Worm (Caenorhabditis elegans) whole organism, young adult: ENCODE data around the gene C05B5.17.

Source experiments
- B0035.1 ChIP-seq: sonication (generic microtip); optimal IDR thresholded peaks from 2 replicates; lab custom pipeline; 2016; ENCODE audit warnings: missing genetic modification characterization, mild to moderate bottlenecking, missing compliant biosample characterization, missing genotype, missing genetic modification reagents
- B0261.1 ChIP-seq: sonication (generic microtip); optimal IDR thresholded peaks from 2 replicates; lab custom pipeline; 2016; ENCODE audit warnings: mild to moderate bottlenecking, missing genetic modification characterization, moderate library complexity, missing compliant biosample characterization
- F23B12.7 ChIP-seq: sonication (generic microtip); optimal IDR thresholded peaks from 2 replicates; lab custom pipeline; 2017; ENCODE audit warnings: missing genetic modification characterization, mild to moderate bottlenecking, missing compliant biosample characterization, antibody characterized with exemption, moderate library complexity; ENCODE audit not compliant: insufficient read depth
- F39B2.1 ChIP-seq: fragments of 200-800 bp; sonication (Bioruptor generic); IDR thresholded peaks from 2 replicates; pipeline ENCODE4 v1.3.6; 2022; ENCODE audit warnings: missing genetic modification reagents, missing genetic modification characterization, missing compliant biosample characterization
- F52B5.7 ChIP-seq: sonication (generic microtip); optimal IDR thresholded peaks from 2 replicates; lab custom pipeline; 2016; ENCODE audit warnings: mild to moderate bottlenecking, missing genetic modification characterization, missing compliant biosample characterization
- T07F8.4 ChIP-seq: sonication (generic microtip); optimal IDR thresholded peaks from 2 replicates; lab custom pipeline; 2016; ENCODE audit warnings: mild to moderate bottlenecking, missing genetic modification characterization, moderate library complexity, missing compliant biosample characterization
- T26A5.8 ChIP-seq: sonication (generic microtip); optimal IDR thresholded peaks from 2 replicates; lab custom pipeline; 2016; ENCODE audit warnings: missing genetic modification characterization, missing compliant biosample characterization
- Y53F4B.3 ChIP-seq: fragments of 200-800 bp; sonication (Bioruptor generic); IDR thresholded peaks from 2 replicates; pipeline ENCODE4 v1.3.6; 2022; ENCODE audit warnings: missing genetic modification reagents, missing genetic modification characterization, missing compliant biosample characterization
- akir-1 ChIP-seq: fragments of 200-800 bp; sonication (Bioruptor generic); optimal IDR thresholded peaks from 2 replicates; lab custom pipeline; 2018; ENCODE audit warnings: mild to moderate bottlenecking, missing genetic modification characterization, moderate library complexity, missing compliant biosample characterization
- ama-1 ChIP-seq, 3 experiments: fragments of 150-350 bp in 1 of 3; sonication (generic microtip) in 2 of 3; optimal IDR thresholded peaks; 2 replicates each; lab custom pipeline; 2014 to 2018; ENCODE audit warnings: missing biosample characterization in 2 of 3, missing genetic modification characterization in 2 of 3, missing genetic modification reagents in 2 of 3
- atf-7 ChIP-seq: sonication (generic microtip); optimal IDR thresholded peaks from 2 replicates; lab custom pipeline; 2017; ENCODE audit warnings: mild to moderate bottlenecking, missing genetic modification characterization, missing compliant biosample characterization
- attf-3 ChIP-seq: fragments of 200-800 bp; sonication (Bioruptor generic); conservative IDR thresholded peaks from 2 replicates; pipeline ENCODE4 v1.3.6; 2022; ENCODE audit warnings: missing genetic modification reagents, missing genetic modification characterization, missing compliant biosample characterization
- attf-5 ChIP-seq: fragments of 200-800 bp; sonication (Bioruptor generic); optimal IDR thresholded peaks from 2 replicates; lab custom pipeline; 2018; ENCODE audit warnings: mild to moderate bottlenecking, missing genetic modification characterization, missing compliant biosample characterization
- ceh-27 ChIP-seq: fragments of 200-800 bp; sonication (Bioruptor generic); optimal IDR thresholded peaks from 2 replicates; lab custom pipeline; 2018; ENCODE audit warnings: mild to moderate bottlenecking, missing genetic modification characterization, moderate library complexity, missing compliant biosample characterization
- ceh-40 ChIP-seq: fragments of 200-800 bp; sonication (Bioruptor generic); IDR thresholded peaks from 2 replicates; pipeline ENCODE4 v1.3.6; 2022; ENCODE audit warnings: missing genetic modification characterization, missing compliant biosample characterization
- chd-7 ChIP-seq: sonication (generic microtip); optimal IDR thresholded peaks from 2 replicates; lab custom pipeline; 2016; ENCODE audit warnings: mild to moderate bottlenecking, missing genetic modification characterization, moderate library complexity, missing compliant biosample characterization
- dox-1 ChIP-seq: fragments of 200-800 bp; sonication (Bioruptor generic); IDR thresholded peaks from 2 replicates; pipeline ENCODE4 v1.3.6; 2022; ENCODE audit warnings: missing genetic modification reagents, missing genetic modification characterization, missing compliant biosample characterization
- dpff-1 ChIP-seq: sonication (generic microtip); optimal IDR thresholded peaks from 2 replicates; lab custom pipeline; 2017; ENCODE audit warnings: mild to moderate bottlenecking, missing genetic modification characterization, missing compliant biosample characterization
- egl-44 ChIP-seq: fragments of 200-800 bp; sonication (Bioruptor generic); IDR thresholded peaks from 2 replicates; pipeline ENCODE4 v1.3.6; 2022; ENCODE audit warnings: missing genetic modification reagents, missing genetic modification characterization, missing compliant biosample characterization
- gei-17 ChIP-seq: fragments of 200-800 bp; sonication (Bioruptor generic); optimal IDR thresholded peaks from 2 replicates; lab custom pipeline; 2018; ENCODE audit warnings: mild to moderate bottlenecking, missing genetic modification characterization, missing compliant biosample characterization
- him-1 ChIP-seq: sonication (generic microtip); optimal IDR thresholded peaks from 2 replicates; lab custom pipeline; 2016; ENCODE audit warnings: missing genotype, missing genetic modification reagents, missing genetic modification characterization, missing compliant biosample characterization
- hrde-1 ChIP-seq: sonication (generic microtip); optimal IDR thresholded peaks from 2 replicates; lab custom pipeline; 2016; ENCODE audit warnings: missing genetic modification characterization, mild to moderate bottlenecking, missing compliant biosample characterization, moderate library complexity, missing genotype, missing genetic modification reagents, borderline replicate concordance
- let-607 ChIP-seq, 2 experiments: fragments of 200-800 bp in 1 of 2; sonication (Bioruptor generic) in 1 of 2; sonication (generic microtip) in 1 of 2; optimal IDR thresholded peaks; 2 replicates each; lab custom pipeline; 2016 to 2018; ENCODE audit warnings: mild to moderate bottlenecking in 2 of 2, missing compliant biosample characterization in 2 of 2, missing genetic modification characterization in 2 of 2, moderate library complexity in 2 of 2, missing genotype in 1 of 2
- lin-54 ChIP-seq: fragments of 200-800 bp; sonication (Bioruptor generic); optimal IDR thresholded peaks from 2 replicates; lab custom pipeline; 2018; ENCODE audit warnings: mild to moderate bottlenecking, missing genetic modification characterization, missing compliant biosample characterization
- lsl-1 ChIP-seq: fragments of 200-800 bp; sonication (Bioruptor generic); optimal IDR thresholded peaks from 2 replicates; lab custom pipeline; 2018; ENCODE audit warnings: mild to moderate bottlenecking, missing genetic modification characterization, moderate library complexity, missing compliant biosample characterization
- mcd-1 ChIP-seq: fragments of 200-800 bp; sonication (Bioruptor generic); IDR thresholded peaks from 2 replicates; pipeline ENCODE4 v1.3.6; 2022; ENCODE audit warnings: missing genetic modification reagents, missing genetic modification characterization, missing compliant biosample characterization
- mes-4 ChIP-seq: sonication (generic microtip); optimal IDR thresholded peaks from 2 replicates; lab custom pipeline; 2016; ENCODE audit warnings: missing genotype, missing genetic modification characterization, missing compliant biosample characterization
- nfyb-1 ChIP-seq: fragments of 200-800 bp; sonication (Bioruptor generic); IDR thresholded peaks from 2 replicates; pipeline ENCODE4 v1.3.6; 2022; ENCODE audit warnings: missing genetic modification reagents, missing genetic modification characterization, missing compliant biosample characterization
- nhr-90 ChIP-seq: sonication (generic microtip); optimal IDR thresholded peaks from 2 replicates; lab custom pipeline; 2016; ENCODE audit warnings: missing genotype, mild to moderate bottlenecking, missing genetic modification characterization, missing compliant biosample characterization
- rec-8 ChIP-seq, 2 experiments: sonication (generic microtip); optimal IDR thresholded peaks; 2 replicates each; lab custom pipeline; 2016; ENCODE audit warnings: mild to moderate bottlenecking in 2 of 2, missing genetic modification characterization in 2 of 2, missing genetic modification reagents in 2 of 2, missing genotype in 2 of 2, missing biosample characterization in 1 of 2, missing compliant biosample characterization in 1 of 2, moderate library complexity in 1 of 2
- sea-2 ChIP-seq: fragments of 200-800 bp; sonication (Bioruptor generic); IDR thresholded peaks from 2 replicates; pipeline ENCODE4 v1.3.6; 2022; ENCODE audit warnings: missing genetic modification characterization, missing compliant biosample characterization
- tbx-9 ChIP-seq: sonication (generic microtip); optimal IDR thresholded peaks from 2 replicates; lab custom pipeline; 2016; ENCODE audit warnings: borderline replicate concordance, missing genetic modification characterization, inconsistent platforms, missing compliant biosample characterization
- tlf-1 ChIP-seq: fragments of 200-800 bp; sonication (Bioruptor generic); optimal IDR thresholded peaks from 2 replicates; lab custom pipeline; 2018; ENCODE audit warnings: mild to moderate bottlenecking, missing genetic modification characterization, missing compliant biosample characterization
- unc-130 ChIP-seq: sonication (generic microtip); optimal IDR thresholded peaks from 2 replicates; lab custom pipeline; 2016; ENCODE audit warnings: missing genetic modification reagents, missing genetic modification characterization, missing compliant biosample characterization
- xnd-1 ChIP-seq: sonication (generic microtip); optimal IDR thresholded peaks from 2 replicates; lab custom pipeline; 2016; ENCODE audit warnings: missing genotype, missing genetic modification reagents, missing genetic modification characterization, missing compliant biosample characterization
- ztf-25 ChIP-seq: fragments of 200-800 bp; sonication (Bioruptor generic); IDR thresholded peaks from 2 replicates; pipeline ENCODE4 v1.3.6; 2022; ENCODE audit warnings: missing genetic modification reagents, missing genetic modification characterization, missing compliant biosample characterization
- ztf-26 ChIP-seq: sonication (generic microtip); optimal IDR thresholded peaks from 2 replicates; lab custom pipeline; 2017; ENCODE audit warnings: missing genetic modification characterization, missing compliant biosample characterization
- ztf-28 ChIP-seq: fragments of 200-800 bp; sonication (Bioruptor generic); IDR thresholded peaks from 2 replicates; pipeline ENCODE4 v1.3.6; 2022; ENCODE audit warnings: missing genetic modification reagents, missing genetic modification characterization, missing compliant biosample characterization
- ztf-3 ChIP-seq: fragments of 200-800 bp; sonication (Bioruptor generic); optimal IDR thresholded peaks from 2 replicates; lab custom pipeline; 2018; ENCODE audit warnings: mild to moderate bottlenecking, missing genetic modification characterization, missing compliant biosample characterization
- ztf-6 ChIP-seq: fragments of 200-800 bp; sonication (Bioruptor generic); IDR thresholded peaks from 2 replicates; pipeline ENCODE4 v1.3.6; 2022; ENCODE audit warnings: missing genetic modification reagents, missing genetic modification characterization, missing compliant biosample characterization

C05B5.17 gene

DNA sequence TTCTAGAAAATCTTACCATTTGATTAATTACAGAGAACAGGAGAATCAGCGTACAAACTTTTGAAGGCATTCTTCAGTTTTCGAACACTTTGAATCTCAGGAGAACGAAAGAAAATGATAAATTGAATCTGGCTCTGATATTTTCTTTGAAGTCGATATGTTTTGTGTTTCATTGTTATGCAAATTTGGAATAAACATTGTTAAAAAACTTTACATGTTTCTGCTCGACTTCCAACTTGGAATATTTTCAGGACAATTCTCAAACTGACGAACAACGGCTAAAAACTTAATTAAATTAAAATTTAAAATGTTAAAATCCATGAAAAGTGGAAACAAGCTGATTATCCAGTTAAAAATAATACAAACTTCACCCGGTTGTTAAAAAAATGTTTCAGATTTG, 10.8 kb downstream of the C05B5.17 start, which contains the start of gene C05B5.1:
Gene C05B5.1 (minus strand): TSS at position 101 of the 400 bp plus-strand sequence.
- no peak for TF ChIP-seq F52B5.7 (tag; lab: Kevin White, UChicago)
- no peak for TF ChIP-seq nhr-90 (tag; lab: Kevin White, UChicago)
- no peak for TF ChIP-seq ztf-26 (tag; lab: Kevin White, UChicago)
- no peak for TF ChIP-seq egl-44 (GFP tag; lab: Robert Waterston, UW)
- TF ChIP-seq tlf-1 (GFP tag; lab: Kevin White, UChicago), result no peak
- TF ChIP-seq chd-7 (tag; lab: Kevin White, UChicago), result no peak
- no peak for TF ChIP-seq lsl-1 (GFP tag; lab: Kevin White, UChicago)
- no peak for TF ChIP-seq T26A5.8 (tag; lab: Kevin White, UChicago)
- TF ChIP-seq tbx-9 (tag; lab: Kevin White, UChicago), result no peak
- TF ChIP-seq F23B12.7, result no peak
- no peak for TF ChIP-seq ama-1 (optimal IDR thresholded peaks at IDR 0.05; lab: Kevin White, UChicago)
- no peak for TF ChIP-seq ama-1 (GFP tag; optimal IDR thresholded peaks at IDR 0.05; lab: Kevin White, UChicago)
- no peak for TF ChIP-seq unc-130 (GFP tag; lab: Kevin White, UChicago)
- TF ChIP-seq him-1, result no peak
- no peak for TF ChIP-seq nfyb-1 (GFP tag; lab: Robert Waterston, UW)
- no peak for TF ChIP-seq sea-2 (GFP tag; lab: Robert Waterston, UW)
- TF ChIP-seq rec-8 (tag; optimal IDR thresholded peaks at IDR 0.05; lab: Kevin White, UChicago), result no peak

DNA sequence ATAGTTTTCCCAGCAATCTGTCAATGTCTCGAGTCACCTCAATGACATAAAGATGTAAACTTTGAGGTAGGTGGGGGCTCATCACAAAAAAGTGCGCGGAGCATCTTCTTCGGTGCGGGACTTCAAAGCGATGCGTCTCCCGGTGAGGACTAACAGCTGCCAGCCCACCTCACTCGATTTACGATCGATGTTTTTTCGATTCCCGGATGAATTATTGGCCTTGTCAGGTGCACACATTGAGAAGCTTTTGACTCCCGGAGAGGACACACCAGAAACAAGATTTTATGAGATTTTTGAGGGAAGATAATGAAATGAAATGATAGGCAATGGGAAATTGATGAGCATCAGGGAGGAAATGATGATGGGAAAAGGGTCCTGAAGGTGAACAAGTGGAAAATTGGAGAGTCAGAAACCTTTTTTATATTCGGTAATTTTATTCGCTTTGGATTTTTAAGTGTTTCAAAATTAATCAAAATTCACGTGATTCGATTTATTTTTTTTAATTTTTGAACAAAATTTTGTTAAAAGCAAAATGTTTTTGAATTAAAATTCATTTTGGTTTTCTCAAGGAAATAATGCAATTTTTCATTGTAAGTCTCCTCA, 12.2 kb downstream of the C05B5.17 start, which contains the start of gene C05B5.12:
Gene C05B5.12 (plus strand): TSS at position 553 of the 603 bp plus-strand sequence.
- TF ChIP-seq B0035.1 (tag; lab: Kevin White, UChicago) (no peak), ztf-28 (GFP tag; lab: Robert Waterston, UW) (no peak), mcd-1 (GFP tag; lab: Robert Waterston, UW) (no peak)

DNA sequence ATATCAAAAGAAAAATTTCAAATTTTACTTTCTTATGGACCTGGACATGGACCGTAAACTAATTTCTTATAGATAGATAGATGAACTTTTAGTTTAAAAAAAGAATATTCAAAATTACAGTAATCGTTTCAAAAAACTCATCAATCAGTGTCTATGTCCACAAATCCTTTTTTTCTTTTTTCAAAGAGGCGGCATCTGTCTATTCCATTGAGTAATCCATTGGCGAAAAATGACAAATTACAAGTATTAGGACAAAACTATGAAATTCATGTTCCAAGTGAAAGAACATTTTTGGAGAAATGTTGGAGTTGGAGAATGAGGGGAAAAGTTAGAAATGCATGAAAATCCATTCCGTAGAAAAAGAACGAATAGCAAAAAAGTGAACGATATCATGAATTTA, 13.6 kb downstream of the C05B5.17 start:
- TF ChIP-seq Y53F4B.3 (GFP tag; lab: Robert Waterston, UW), result no peak
- no peak for TF ChIP-seq xnd-1 (tag; lab: Kevin White, UChicago)
- no peak for TF ChIP-seq hrde-1 (tag; lab: Kevin White, UChicago)
- no peak for TF ChIP-seq ceh-27 (GFP tag; lab: Kevin White, UChicago)
- no peak for TF ChIP-seq mes-4 (tag; lab: Kevin White, UChicago)
- TF ChIP-seq ceh-40 (GFP tag; lab: Robert Waterston, UW), result no peak

DNA sequence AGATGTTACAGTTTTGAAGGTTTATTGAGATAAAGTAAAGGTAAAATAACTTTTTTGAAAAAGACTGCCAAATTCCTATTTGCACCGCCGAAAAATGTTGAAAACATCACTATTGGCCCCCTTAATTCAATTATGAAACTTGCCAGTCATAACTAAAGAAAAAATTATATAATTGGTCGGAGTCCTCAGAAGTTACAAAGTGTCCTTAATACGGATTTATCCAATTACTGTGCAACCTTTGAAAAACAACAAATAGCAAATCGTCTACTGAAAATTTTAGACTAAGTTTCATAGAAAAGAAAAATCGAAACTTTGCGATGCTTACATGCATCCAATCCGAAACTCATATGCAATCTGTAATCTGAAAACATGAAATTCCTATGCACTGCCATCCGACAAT, 14.5 kb downstream of the C05B5.17 start:
- TF ChIP-seq attf-3 (GFP tag; lab: Robert Waterston, UW) (no peak), ztf-25 (GFP tag; lab: Robert Waterston, UW) (no peak), F52B5.7 (tag; lab: Kevin White, UChicago) (no peak), akir-1 (GFP tag; lab: Kevin White, UChicago) (no peak), B0261.1 (tag; lab: Kevin White, UChicago) (no peak), ztf-3 (GFP tag; lab: Kevin White, UChicago) (no peak), lin-54 (no peak), gei-17 (GFP tag; lab: Kevin White, UChicago) (no peak), dpff-1 (no peak), atf-7 (no peak), tbx-9 (tag; lab: Kevin White, UChicago) (no peak), let-607 (tag; optimal IDR thresholded peaks at IDR 0.05; lab: Kevin White, UChicago) (no peak), F39B2.1 (GFP tag; lab: Robert Waterston, UW) (no peak), dox-1 (GFP tag; lab: Robert Waterston, UW) (no peak), T07F8.4 (tag; lab: Kevin White, UChicago) (no peak), attf-5 (GFP tag; lab: Kevin White, UChicago) (no peak), ztf-6 (GFP tag; lab: Robert Waterston, UW) (no peak)
